Worm (Caenorhabditis elegans) whole organism, young adult: ENCODE data around the gene ugt-29.

Experiments used
- D2030.7 ChIP-seq: fragments of 200-800 bp; sonication (Bioruptor generic); IDR thresholded peaks from 2 replicates; pipeline ENCODE4 v1.3.6; 2022; ENCODE audit warnings: missing genetic modification reagents, missing genetic modification characterization, missing compliant biosample characterization
- F55B11.4 ChIP-seq: sonication (generic microtip); optimal IDR thresholded peaks from 2 replicates; lab custom pipeline; 2016; ENCODE audit warnings: missing compliant biosample characterization, missing genetic modification characterization, borderline replicate concordance; ENCODE audit not compliant: insufficient read depth
- F57A8.1 ChIP-seq: fragments of 200-800 bp; sonication (Bioruptor generic); optimal IDR thresholded peaks from 2 replicates; lab custom pipeline; 2018; ENCODE audit warnings: mild to moderate bottlenecking, missing genetic modification characterization, moderate library complexity, missing compliant biosample characterization
- Y53F4B.3 ChIP-seq: fragments of 200-800 bp; sonication (Bioruptor generic); IDR thresholded peaks from 2 replicates; pipeline ENCODE4 v1.3.6; 2022; ENCODE audit warnings: missing genetic modification reagents, missing genetic modification characterization, missing compliant biosample characterization
- ama-1 ChIP-seq, 3 experiments: fragments of 150-350 bp in 1 of 3; sonication (generic microtip) in 2 of 3; optimal IDR thresholded peaks; 2 replicates each; lab custom pipeline; 2014 to 2018; ENCODE audit warnings: missing biosample characterization in 2 of 3, missing genetic modification characterization in 2 of 3, missing genetic modification reagents in 2 of 3
- bed-2 ChIP-seq: fragments of 200-800 bp; sonication (Bioruptor generic); IDR thresholded peaks from 2 replicates; pipeline ENCODE4 v1.3.6; 2022; ENCODE audit warnings: missing genetic modification reagents, missing genetic modification characterization, missing compliant biosample characterization
- ceh-100 ChIP-seq: fragments of 200-800 bp; sonication (Bioruptor generic); IDR thresholded peaks from 2 replicates; pipeline ENCODE4 v1.3.6; 2022; ENCODE audit warnings: missing genetic modification reagents, missing genetic modification characterization, missing compliant biosample characterization
- ceh-79 ChIP-seq: sonication (generic microtip); optimal IDR thresholded peaks from 2 replicates; lab custom pipeline; 2017; ENCODE audit warnings: mild to moderate bottlenecking, missing genetic modification characterization, missing compliant biosample characterization
- ceh-91 ChIP-seq: fragments of 200-800 bp; sonication (Bioruptor generic); IDR thresholded peaks from 2 replicates; pipeline ENCODE4 v1.3.6; 2022; ENCODE audit warnings: missing genetic modification reagents, missing genetic modification characterization, missing compliant biosample characterization
- efl-1 ChIP-seq: fragments of 150-350 bp; optimal IDR thresholded peaks from 2 replicates; lab custom pipeline; 2014; ENCODE audit warnings: missing biosample characterization, missing genetic modification reagents, missing genetic modification characterization
- egrh-3 ChIP-seq: fragments of 200-800 bp; sonication (Bioruptor generic); IDR thresholded peaks from 2 replicates; pipeline ENCODE4 v1.3.6; 2022; ENCODE audit warnings: missing genetic modification reagents, missing genetic modification characterization, missing compliant biosample characterization
- him-1 ChIP-seq: sonication (generic microtip); optimal IDR thresholded peaks from 2 replicates; lab custom pipeline; 2016; ENCODE audit warnings: missing genotype, missing genetic modification reagents, missing genetic modification characterization, missing compliant biosample characterization
- hlh-12 ChIP-seq: sonication (generic microtip); optimal IDR thresholded peaks from 2 replicates; lab custom pipeline; 2016; ENCODE audit warnings: missing genetic modification characterization, missing compliant biosample characterization
- hlh-26 ChIP-seq: fragments of 200-800 bp; sonication (Bioruptor generic); conservative IDR thresholded peaks from 2 replicates; pipeline ENCODE4 v1.3.6; 2022; ENCODE audit warnings: missing genetic modification reagents, missing genetic modification characterization, missing compliant biosample characterization
- hmg-20 ChIP-seq: fragments of 200-800 bp; sonication (Bioruptor generic); IDR thresholded peaks from 2 replicates; pipeline ENCODE4 v1.3.6; 2022; ENCODE audit warnings: missing genetic modification reagents, missing genetic modification characterization, missing compliant biosample characterization
- lag-1 ChIP-seq: fragments of 200-800 bp; sonication (Bioruptor generic); IDR thresholded peaks from 2 replicates; pipeline ENCODE4 v1.3.6; 2022; ENCODE audit warnings: missing genetic modification reagents, missing genetic modification characterization, missing compliant biosample characterization
- let-526 ChIP-seq: fragments of 200-800 bp; sonication (Bioruptor generic); IDR thresholded peaks from 2 replicates; pipeline ENCODE4 v1.3.6; 2022; ENCODE audit warnings: missing genetic modification reagents, missing genetic modification characterization, missing compliant biosample characterization
- lin-54 ChIP-seq: fragments of 200-800 bp; sonication (Bioruptor generic); optimal IDR thresholded peaks from 2 replicates; lab custom pipeline; 2018; ENCODE audit warnings: mild to moderate bottlenecking, missing genetic modification characterization, missing compliant biosample characterization
- lir-1 ChIP-seq: fragments of 200-800 bp; sonication (Bioruptor generic); conservative IDR thresholded peaks from 2 replicates; pipeline ENCODE4 v1.3.6; 2022; ENCODE audit warnings: missing genetic modification reagents, missing genetic modification characterization, missing compliant biosample characterization
- madf-3 ChIP-seq: fragments of 200-800 bp; sonication (Bioruptor generic); IDR thresholded peaks from 2 replicates; pipeline ENCODE4 v1.3.6; 2022; ENCODE audit warnings: missing genetic modification reagents, missing genetic modification characterization, missing compliant biosample characterization
- madf-6 ChIP-seq: fragments of 200-800 bp; sonication (Bioruptor generic); IDR thresholded peaks from 2 replicates; pipeline ENCODE4 v1.3.6; 2022; ENCODE audit warnings: missing genetic modification reagents, missing genetic modification characterization, missing compliant biosample characterization
- mxl-1 ChIP-seq: sonication (generic microtip); optimal IDR thresholded peaks from 2 replicates; lab custom pipeline; 2016; ENCODE audit warnings: missing genetic modification characterization, missing compliant biosample characterization
- nfya-2 ChIP-seq: fragments of 200-800 bp; sonication (Bioruptor generic); IDR thresholded peaks from 2 replicates; pipeline ENCODE4 v1.3.6; 2022; ENCODE audit warnings: missing genetic modification reagents, missing genetic modification characterization, missing compliant biosample characterization
- nhr-179 ChIP-seq: sonication (generic microtip); optimal IDR thresholded peaks from 2 replicates; lab custom pipeline; 2016; ENCODE audit warnings: mild to moderate bottlenecking, missing genetic modification characterization, missing compliant biosample characterization
- nhr-80 ChIP-seq: sonication (generic microtip); optimal IDR thresholded peaks from 2 replicates; lab custom pipeline; 2016; ENCODE audit warnings: missing genetic modification characterization, missing compliant biosample characterization
- pha-4 ChIP-seq: fragments of 150-350 bp; sonication (generic microtip); optimal IDR thresholded peaks from 2 replicates; lab custom pipeline; 2014; ENCODE audit warnings: missing biosample characterization, missing genetic modification reagents, missing genetic modification characterization
- sea-2 ChIP-seq: fragments of 200-800 bp; sonication (Bioruptor generic); IDR thresholded peaks from 2 replicates; pipeline ENCODE4 v1.3.6; 2022; ENCODE audit warnings: missing genetic modification characterization, missing compliant biosample characterization
- snpc-3.4 ChIP-seq: sonication (generic microtip); optimal IDR thresholded peaks from 2 replicates; lab custom pipeline; 2017; ENCODE audit warnings: missing genetic modification characterization, mild to moderate bottlenecking, missing compliant biosample characterization, antibody characterized with exemption, moderate library complexity, missing genotype, missing genetic modification reagents
- unc-62 ChIP-seq: fragments of 150-350 bp; optimal IDR thresholded peaks from 2 replicates; lab custom pipeline; 2014; ENCODE audit warnings: missing biosample characterization, missing genetic modification reagents, missing genetic modification characterization
- xnd-1 ChIP-seq: sonication (generic microtip); optimal IDR thresholded peaks from 2 replicates; lab custom pipeline; 2016; ENCODE audit warnings: missing genotype, missing genetic modification reagents, missing genetic modification characterization, missing compliant biosample characterization
- zfh-2 ChIP-seq: fragments of 200-800 bp; sonication (Bioruptor generic); conservative IDR thresholded peaks from 2 replicates; pipeline ENCODE4 v1.3.6; 2022; ENCODE audit warnings: missing genetic modification reagents, missing genetic modification characterization, missing compliant biosample characterization
- ztf-28 ChIP-seq: fragments of 200-800 bp; sonication (Bioruptor generic); IDR thresholded peaks from 2 replicates; pipeline ENCODE4 v1.3.6; 2022; ENCODE audit warnings: missing genetic modification reagents, missing genetic modification characterization, missing compliant biosample characterization

Gene ugt-29

DNA sequence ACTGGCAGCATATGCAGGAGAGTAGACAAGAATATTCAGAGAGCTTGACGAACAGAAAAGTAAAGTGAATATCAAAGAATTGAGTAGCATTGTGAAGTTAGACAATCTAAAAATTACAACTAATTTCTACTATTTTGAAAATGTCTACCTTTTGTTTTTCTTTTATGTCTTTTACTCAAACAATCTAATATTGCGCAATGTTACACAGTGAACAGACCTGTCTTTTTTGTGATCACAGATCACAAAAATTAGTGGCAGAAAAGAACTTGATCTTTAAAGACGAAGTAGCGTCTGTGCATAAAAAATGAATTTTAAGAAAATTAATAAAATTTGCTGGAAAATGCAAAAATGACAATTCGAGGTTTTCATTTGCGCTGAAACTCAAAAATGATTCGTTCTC is 338 bp downstream of the ugt-29 start:
- no peak for TF ChIP-seq nfya-2 (GFP tag; lab: Robert Waterston, UW)
- TF ChIP-seq pha-4 (tag; lab: Kevin White, UChicago): no peak

DNA sequence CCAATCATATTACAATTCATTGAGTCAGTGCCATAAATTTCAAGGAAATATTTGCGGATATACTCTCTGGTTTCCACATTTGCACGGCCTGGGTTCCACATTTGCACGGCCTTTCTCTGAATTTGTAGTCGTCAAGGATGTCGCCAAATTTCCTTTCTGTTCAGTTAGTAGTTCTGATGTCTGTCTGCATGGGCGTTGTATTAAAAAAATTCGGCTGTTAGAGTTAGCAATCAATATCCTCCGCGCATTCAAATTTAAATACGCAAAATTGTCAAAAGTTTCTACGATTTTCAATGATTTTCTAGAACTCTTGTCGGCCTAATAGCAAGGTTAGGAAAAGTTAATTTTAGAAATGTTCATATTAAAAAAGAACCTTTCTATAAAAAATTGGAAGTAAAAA is 3.5 kb downstream of the ugt-29 start, which contains the start of gene srj-52:
Gene srj-52, minus strand, starts transcription at position 101 of the 400 bp plus-strand sequence.
- no peak for TF ChIP-seq lir-1 (GFP tag; lab: Robert Waterston, UW)
- no peak for TF ChIP-seq egrh-3 (GFP tag; lab: Robert Waterston, UW)
- no peak for TF ChIP-seq efl-1 (GFP tag; lab: Kevin White, UChicago)

DNA sequence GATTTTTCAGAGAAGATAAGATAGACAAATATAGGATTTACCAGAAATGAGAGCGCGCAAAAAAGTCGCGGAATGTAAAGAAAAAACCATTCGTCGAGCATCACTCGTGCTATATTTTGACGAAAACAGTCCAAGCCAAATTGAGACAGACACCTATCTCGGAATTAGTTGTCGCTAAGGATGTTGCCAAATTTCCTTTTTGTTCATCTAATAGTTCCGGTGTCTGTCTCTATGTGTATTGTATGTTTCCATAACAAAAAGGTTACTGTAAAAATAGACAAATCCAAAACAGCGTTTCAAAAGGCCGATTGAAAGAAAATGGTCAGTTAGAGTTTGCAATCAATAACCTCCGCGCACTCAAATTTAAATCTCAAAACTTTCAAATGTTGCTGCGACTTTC is 4.8 kb downstream of the ugt-29 start, which contains the start of gene srj-53:
Gene srj-53, minus strand, starts transcription at position 101 of the 400 bp plus-strand sequence.
- TF ChIP-seq ama-1 (optimal IDR thresholded peaks at IDR 0.05; lab: Kevin White, UChicago): no peak
- no peak for TF ChIP-seq ama-1 (GFP tag; optimal IDR thresholded peaks at IDR 0.05; lab: Kevin White, UChicago)
- TF ChIP-seq lag-1 (GFP tag; lab: Robert Waterston, UW): no peak
- TF ChIP-seq egrh-3 (GFP tag; lab: Robert Waterston, UW): no peak
- no peak for TF ChIP-seq unc-62 (GFP tag; lab: Kevin White, UChicago)
- TF ChIP-seq F55B11.4 (tag; lab: Kevin White, UChicago): no peak
- no peak for TF ChIP-seq ztf-28 (GFP tag; lab: Robert Waterston, UW)
- TF ChIP-seq efl-1 (GFP tag; lab: Kevin White, UChicago): no peak
- no peak for TF ChIP-seq let-526
- no peak for TF ChIP-seq nfya-2 (GFP tag; lab: Robert Waterston, UW)
- TF ChIP-seq nhr-80 (tag; lab: Kevin White, UChicago): no peak
- no peak for TF ChIP-seq Y53F4B.3 (GFP tag; lab: Robert Waterston, UW)
- no peak for TF ChIP-seq hlh-12 (tag; lab: Kevin White, UChicago)

DNA sequence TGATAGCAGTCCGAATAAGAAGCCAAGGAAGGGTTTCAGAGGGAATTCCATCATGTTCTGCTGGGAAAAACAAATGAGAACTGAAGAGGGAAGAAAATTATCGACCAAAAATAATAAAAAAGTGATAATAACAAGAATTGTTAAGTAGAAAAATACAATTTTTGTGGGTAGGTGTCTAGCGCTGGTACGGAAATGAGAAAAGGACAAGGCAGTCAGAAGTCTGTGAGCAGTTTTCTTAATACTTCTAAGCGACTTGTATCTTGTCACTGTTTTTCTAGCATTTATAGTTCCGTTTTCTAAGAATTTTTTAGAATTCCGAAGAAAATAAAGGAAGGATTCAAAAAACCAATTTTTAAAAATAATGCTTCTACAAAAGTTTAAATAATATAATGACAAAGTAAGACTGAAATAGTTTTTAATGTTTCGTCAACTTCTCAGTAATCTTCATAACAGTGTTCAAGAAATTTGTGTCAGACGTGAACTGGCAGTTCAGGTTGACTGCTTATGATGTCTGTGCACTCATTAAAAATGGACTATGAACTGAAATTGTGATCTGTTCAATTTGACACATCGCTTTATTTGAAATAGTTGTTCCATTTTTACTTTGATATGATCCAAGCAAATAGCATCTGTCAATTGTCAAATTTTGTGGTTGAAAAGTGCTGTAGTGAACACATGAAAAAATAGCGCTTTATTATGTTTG is 6.5 kb downstream of the ugt-29 start, which contains the start of gene srx-4:
Gene srx-4, minus strand, starts transcription at position 51 of the 703 bp plus-strand sequence.
- TF ChIP-seq him-1 (no peak), hlh-26 (no peak), snpc-3.4 (tag; lab: Kevin White, UChicago) (no peak), nhr-179 (tag; lab: Kevin White, UChicago) (no peak), madf-3 (GFP tag; lab: Robert Waterston, UW) (no peak), ceh-100 (GFP tag; lab: Robert Waterston, UW) (no peak), ztf-28 (GFP tag; lab: Robert Waterston, UW) (no peak), lin-54 (GFP tag; lab: Kevin White, UChicago) (no peak), zfh-2 (GFP tag; lab: Robert Waterston, UW) (no peak), ceh-79 (tag; lab: Kevin White, UChicago) (no peak), madf-6 (GFP tag; lab: Robert Waterston, UW) (no peak), D2030.7 (GFP tag; lab: Robert Waterston, UW) (no peak), mxl-1 (no peak), xnd-1 (tag; lab: Kevin White, UChicago) (no peak), hlh-12 (tag; lab: Kevin White, UChicago) (no peak)

DNA sequence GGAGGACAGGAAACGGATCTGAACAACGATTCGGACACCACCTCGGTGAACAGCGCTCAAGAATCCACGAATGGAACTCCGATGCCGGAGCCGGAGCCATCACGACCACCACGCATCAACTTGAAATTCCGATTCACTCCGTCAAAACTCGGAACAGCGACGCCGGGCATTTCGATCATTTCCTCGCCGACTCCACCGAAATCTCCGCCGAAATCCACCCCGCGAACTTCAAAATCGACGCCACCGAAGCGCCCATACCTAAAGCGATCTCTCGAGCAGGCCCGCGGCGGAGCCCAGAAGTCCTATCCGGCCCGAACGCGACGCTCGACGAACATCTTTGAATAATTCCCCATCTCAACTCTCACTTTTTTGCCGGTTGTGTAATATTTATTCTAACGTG is 9.9 kb downstream of the ugt-29 start:
- TF ChIP-seq hmg-20 (GFP tag; lab: Robert Waterston, UW): no peak
- TF ChIP-seq zfh-2 (GFP tag; lab: Robert Waterston, UW): peak; percentile 70
- no peak for TF ChIP-seq F57A8.1
- no peak for TF ChIP-seq bed-2 (GFP tag; lab: Robert Waterston, UW)
- TF ChIP-seq ceh-91 (GFP tag; lab: Robert Waterston, UW): no peak
- peak; percentile 46; the same call in 1 of the 2 replicates for TF ChIP-seq egrh-3 (GFP tag; lab: Robert Waterston, UW)
- TF ChIP-seq sea-2: no peak
